Worm (Caenorhabditis elegans) whole organism, mixed stage, embryonic: ENCODE measurements around the gene nhr-146.

Experiments used
- M03D4.4 ChIP-seq: sonication (generic microtip); optimal IDR thresholded peaks from 2 replicates; lab custom pipeline; 2017; ENCODE audit warnings: mild to moderate bottlenecking, missing genetic modification characterization, missing compliant biosample characterization
- bed-3 ChIP-seq: fragments of 200-800 bp; sonication (Bioruptor generic); optimal IDR thresholded peaks from 3 replicates; lab custom pipeline; 2018; ENCODE audit warnings: mild to moderate bottlenecking, missing genetic modification characterization, moderate library complexity, missing compliant biosample characterization
- blmp-1 ChIP-seq: fragments of 150-350 bp; optimal IDR thresholded peaks from 2 replicates; lab custom pipeline; 2014; ENCODE audit warnings: missing biosample characterization, missing genetic modification characterization
- ceh-39 ChIP-seq: fragments of 150-350 bp; optimal IDR thresholded peaks from 2 replicates; lab custom pipeline; 2014; ENCODE audit warnings: missing biosample characterization, missing genetic modification characterization
- ceh-43 ChIP-seq: fragments of 200-800 bp; sonication (Bioruptor generic); optimal IDR thresholded peaks from 2 replicates; lab custom pipeline; 2018; ENCODE audit warnings: mild to moderate bottlenecking, missing genetic modification characterization, moderate library complexity, missing compliant biosample characterization
- ceh-83 ChIP-seq: fragments of 200-800 bp; sonication (Bioruptor generic); optimal IDR thresholded peaks from 2 replicates; lab custom pipeline; 2018; ENCODE audit warnings: mild to moderate bottlenecking, missing genetic modification characterization, missing compliant biosample characterization
- ces-1 ChIP-seq: fragments of 150-350 bp; optimal IDR thresholded peaks from 2 replicates; lab custom pipeline; 2014; ENCODE audit warnings: missing biosample characterization, missing genetic modification reagents, missing genetic modification characterization
- cnd-1 ChIP-seq: fragments of 200-800 bp; sonication (Bioruptor generic); optimal IDR thresholded peaks from 2 replicates; lab custom pipeline; 2018; ENCODE audit warnings: mild to moderate bottlenecking, missing genetic modification characterization, missing compliant biosample characterization
- drap-1 ChIP-seq: fragments of 200-800 bp; sonication (Bioruptor generic); optimal IDR thresholded peaks from 3 replicates; lab custom pipeline; 2018; ENCODE audit warnings: mild to moderate bottlenecking, missing genetic modification characterization, missing compliant biosample characterization
- elt-1 ChIP-seq: sonication (generic microtip); optimal IDR thresholded peaks from 2 replicates; lab custom pipeline; 2017; ENCODE audit warnings: missing genetic modification characterization, mild to moderate bottlenecking, missing compliant biosample characterization, antibody characterized with exemption, moderate library complexity, borderline replicate concordance; ENCODE audit not compliant: insufficient read depth
- elt-3 ChIP-seq: fragments of 150-350 bp; optimal IDR thresholded peaks from 2 replicates; lab custom pipeline; 2014; ENCODE audit warnings: missing biosample characterization, missing genetic modification characterization
- flh-1 ChIP-seq: fragments of 200-800 bp; sonication (Bioruptor generic); optimal IDR thresholded peaks from 2 replicates; lab custom pipeline; 2018; ENCODE audit warnings: mild to moderate bottlenecking, missing genetic modification characterization, moderate library complexity, missing compliant biosample characterization
- ham-2 ChIP-seq: fragments of 200-800 bp; sonication (Bioruptor generic); optimal IDR thresholded peaks from 2 replicates; lab custom pipeline; 2018; ENCODE audit warnings: mild to moderate bottlenecking, missing genetic modification characterization, missing compliant biosample characterization
- hlh-1 ChIP-seq: fragments of 150-350 bp; optimal IDR thresholded peaks from 2 replicates; lab custom pipeline; 2014; ENCODE audit warnings: missing biosample characterization, missing genetic modification reagents, missing genetic modification characterization
- lin-13 ChIP-seq: fragments of 150-350 bp; optimal IDR thresholded peaks from 2 replicates; lab custom pipeline; 2014; ENCODE audit warnings: missing biosample characterization, missing genetic modification characterization
- lin-32 ChIP-seq: fragments of 200-800 bp; sonication (Bioruptor generic); optimal IDR thresholded peaks from 2 replicates; lab custom pipeline; 2018; ENCODE audit warnings: mild to moderate bottlenecking, missing genetic modification characterization, missing compliant biosample characterization
- mab-5 ChIP-seq: fragments of 150-350 bp; optimal IDR thresholded peaks from 2 replicates; lab custom pipeline; 2014; ENCODE audit warnings: missing biosample characterization, missing genetic modification characterization
- mep-1 ChIP-seq: fragments of 150-350 bp; optimal IDR thresholded peaks from 2 replicates; lab custom pipeline; 2017; ENCODE audit warnings: missing biosample characterization, missing genetic modification reagents, missing genetic modification characterization, inconsistent platforms
- mls-2 ChIP-seq: sonication (generic microtip); optimal IDR thresholded peaks from 2 replicates; lab custom pipeline; 2016; ENCODE audit warnings: mild to moderate bottlenecking, missing genetic modification characterization, moderate library complexity, missing compliant biosample characterization
- nhr-12 ChIP-seq: fragments of 150-350 bp; optimal IDR thresholded peaks from 2 replicates; lab custom pipeline; 2014; ENCODE audit warnings: missing biosample characterization, missing genetic modification characterization
- nhr-237 ChIP-seq: fragments of 150-350 bp; optimal IDR thresholded peaks from 2 replicates; lab custom pipeline; 2014; ENCODE audit warnings: missing biosample characterization, missing genetic modification characterization
- nhr-28 ChIP-seq: fragments of 150-350 bp; optimal IDR thresholded peaks from 2 replicates; lab custom pipeline; 2014; ENCODE audit warnings: missing biosample characterization, missing genetic modification characterization
- nhr-76 ChIP-seq: sonication (generic microtip); optimal IDR thresholded peaks from 2 replicates; lab custom pipeline; 2017; ENCODE audit warnings: missing biosample characterization, missing genetic modification characterization
- sem-2 ChIP-seq: fragments of 200-800 bp; sonication (Bioruptor generic); optimal IDR thresholded peaks from 2 replicates; lab custom pipeline; 2018; ENCODE audit warnings: mild to moderate bottlenecking, missing genetic modification characterization, missing compliant biosample characterization
- snpc-4 ChIP-seq: fragments of 150-350 bp; optimal IDR thresholded peaks from 2 replicates; lab custom pipeline; 2014; ENCODE audit warnings: missing biosample characterization, missing genetic modification characterization
- tbx-8 ChIP-seq: fragments of 200-800 bp; sonication (Bioruptor generic); optimal IDR thresholded peaks from 2 replicates; lab custom pipeline; 2018; ENCODE audit warnings: mild to moderate bottlenecking, missing genetic modification characterization, moderate library complexity, missing compliant biosample characterization
- unc-120 ChIP-seq: sonication (generic microtip); optimal IDR thresholded peaks from 2 replicates; lab custom pipeline; 2017; ENCODE audit warnings: missing genetic modification characterization, missing compliant biosample characterization; ENCODE audit not compliant: poor library complexity, severe bottlenecking
- unc-62 ChIP-seq: fragments of 150-350 bp; optimal IDR thresholded peaks from 2 replicates; lab custom pipeline; 2014; ENCODE audit warnings: missing biosample characterization, missing genetic modification reagents, missing genetic modification characterization
- zip-8 ChIP-seq: fragments of 150-350 bp; optimal IDR thresholded peaks from 2 replicates; lab custom pipeline; 2014; ENCODE audit warnings: missing biosample characterization, missing genetic modification characterization
- ztf-11 ChIP-seq: fragments of 150-350 bp; optimal IDR thresholded peaks from 2 replicates; lab custom pipeline; 2014; ENCODE audit warnings: missing biosample characterization, missing genetic modification characterization

Gene nhr-146

DNA sequence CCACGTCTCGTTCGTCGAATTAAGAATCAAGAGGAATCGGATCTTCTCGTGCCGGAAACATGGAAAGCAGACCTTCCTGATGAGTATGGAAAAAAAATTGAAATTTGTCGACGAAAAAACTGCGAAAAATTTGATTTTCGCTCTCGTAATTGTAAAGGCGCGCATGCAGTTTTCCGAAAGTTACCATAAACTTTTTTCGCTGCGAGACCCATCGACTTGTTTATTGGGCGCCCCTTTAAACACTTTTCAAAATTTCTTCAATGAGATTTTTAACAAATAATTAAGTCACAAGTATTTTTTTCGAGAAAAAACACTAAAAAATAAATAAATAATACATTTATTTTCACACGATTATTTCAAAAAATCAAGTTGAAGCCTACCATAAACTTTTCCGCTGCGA, 34.1 kb downstream of the nhr-146 start:
- no peak for TF ChIP-seq nhr-237 (tag; lab: Kevin White, UChicago)
- TF ChIP-seq snpc-4 (tag; lab: Kevin White, UChicago) = no peak
- TF ChIP-seq flh-1 (GFP tag; lab: Kevin White, UChicago) = no peak
- TF ChIP-seq unc-120 (tag; lab: Kevin White, UChicago) = no peak
- no peak for TF ChIP-seq blmp-1 (tag; lab: Kevin White, UChicago)
- no peak for TF ChIP-seq unc-62 (GFP tag; lab: Kevin White, UChicago)
- TF ChIP-seq elt-1 (tag; lab: Kevin White, UChicago) = no peak
- no peak for TF ChIP-seq ham-2
- TF ChIP-seq M03D4.4 (tag; lab: Kevin White, UChicago) = no peak

DNA sequence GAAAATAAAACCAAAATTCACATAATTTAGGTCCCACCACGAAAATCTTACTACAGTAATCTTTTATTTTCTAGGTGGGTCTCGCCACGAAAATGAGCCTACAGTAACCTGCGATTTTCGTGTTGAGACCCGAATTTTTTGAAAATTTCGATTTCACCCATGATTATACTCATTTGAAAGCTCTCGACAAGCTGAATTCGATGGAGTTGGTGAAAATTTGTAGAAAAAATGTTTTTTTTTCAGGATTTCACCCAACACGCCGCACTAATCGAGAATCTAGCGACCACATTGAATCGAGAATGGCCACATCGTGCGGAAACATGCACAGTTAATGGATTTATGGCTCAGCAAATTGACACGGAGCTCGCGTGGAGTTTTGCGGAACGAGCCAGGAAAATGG, 36.3 kb downstream of the nhr-146 start:
- TF ChIP-seq zip-8 (tag; lab: Kevin White, UChicago) = no peak
- TF ChIP-seq M03D4.4 (tag; lab: Kevin White, UChicago) = no peak
- no peak for TF ChIP-seq ces-1 (GFP tag; lab: Kevin White, UChicago)
- no peak for TF ChIP-seq flh-1 (GFP tag; lab: Kevin White, UChicago)
- TF ChIP-seq ceh-39 (tag; lab: Kevin White, UChicago) = no peak
- no peak for TF ChIP-seq elt-1 (tag; lab: Kevin White, UChicago)
- TF ChIP-seq mep-1 (tag; lab: Kevin White, UChicago) = no peak
- TF ChIP-seq drap-1 (GFP tag; lab: Kevin White, UChicago) = no peak
- no peak for TF ChIP-seq nhr-28 (tag; lab: Kevin White, UChicago)
- no peak for TF ChIP-seq hlh-1 (tag; lab: Kevin White, UChicago)
- no peak for TF ChIP-seq tbx-8 (GFP tag; lab: Kevin White, UChicago)
- TF ChIP-seq bed-3 = no peak
- no peak for TF ChIP-seq unc-62 (GFP tag; lab: Kevin White, UChicago)
- no peak for TF ChIP-seq ham-2
- TF ChIP-seq nhr-76 (tag; lab: Kevin White, UChicago) = no peak
- no peak for TF ChIP-seq snpc-4 (tag; lab: Kevin White, UChicago)
- no peak for TF ChIP-seq nhr-237 (tag; lab: Kevin White, UChicago)
- no peak for TF ChIP-seq lin-13 (tag; lab: Kevin White, UChicago)
- no peak for TF ChIP-seq ztf-11 (tag; lab: Kevin White, UChicago)
- no peak for TF ChIP-seq nhr-12 (tag; lab: Kevin White, UChicago)

DNA sequence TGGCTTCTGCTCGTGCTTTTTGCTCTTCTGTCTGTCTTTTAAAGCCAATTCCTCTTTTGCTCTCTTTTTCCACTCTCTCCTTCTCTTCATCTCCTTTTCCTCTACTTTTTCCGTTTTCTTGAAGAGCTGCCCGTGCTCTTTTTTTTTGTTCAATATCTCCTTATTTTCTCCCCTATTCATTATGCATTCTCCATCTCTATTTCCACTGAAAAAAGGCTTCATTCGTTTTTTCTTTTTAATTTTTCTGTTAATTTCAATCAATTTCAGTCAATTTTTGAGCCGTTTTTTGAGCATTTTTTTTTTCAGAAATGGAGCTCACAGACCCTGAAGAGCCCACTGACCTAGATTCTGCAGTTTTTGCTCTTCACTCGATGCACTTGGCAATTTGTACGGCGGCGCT, 45.8 kb downstream of the nhr-146 start, which contains the start of gene Y41D4B.1:
Gene Y41D4B.1, plus strand, starts transcription at position 301 of the 400 bp plus-strand sequence.
- TF ChIP-seq sem-2 (GFP tag; lab: Kevin White, UChicago) (no peak), ceh-39 (tag; lab: Kevin White, UChicago) (no peak), lin-32 (GFP tag; lab: Kevin White, UChicago) (no peak)

DNA sequence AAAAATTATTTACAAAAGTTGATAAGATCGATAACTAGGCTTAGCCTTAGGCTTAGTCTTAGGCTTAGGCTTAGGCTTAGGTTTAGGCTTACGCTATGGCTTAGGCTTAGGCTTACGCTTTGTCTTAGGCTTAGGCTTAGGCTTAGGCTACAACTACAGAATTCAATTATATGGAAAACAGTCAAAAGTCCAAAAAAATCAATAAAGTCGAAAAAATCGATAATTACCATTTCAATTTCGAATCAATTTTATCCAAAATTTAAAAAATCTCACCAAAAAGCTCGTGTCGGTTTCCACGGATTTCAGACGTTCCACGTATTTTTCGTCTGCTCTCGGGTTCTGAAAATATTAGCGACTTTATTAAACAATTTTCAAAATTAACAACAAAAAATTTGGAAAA, 50.3 kb downstream of the nhr-146 start:
- TF ChIP-seq ceh-39 (tag; lab: Kevin White, UChicago) (no peak), blmp-1 (tag; lab: Kevin White, UChicago) (no peak), ceh-43 (GFP tag; lab: Kevin White, UChicago) (no peak), hlh-1 (tag; lab: Kevin White, UChicago) (no peak), zip-8 (tag; lab: Kevin White, UChicago) (no peak), mls-2 (tag; lab: Kevin White, UChicago) (no peak), elt-3 (tag; lab: Kevin White, UChicago) (no peak), mab-5 (tag; lab: Kevin White, UChicago) (no peak), unc-62 (GFP tag; lab: Kevin White, UChicago) (no peak), cnd-1 (tag; lab: Kevin White, UChicago) (no peak), lin-13 (tag; lab: Kevin White, UChicago) (no peak), ces-1 (GFP tag; lab: Kevin White, UChicago) (no peak), unc-120 (tag; lab: Kevin White, UChicago) (no peak), nhr-12 (tag; lab: Kevin White, UChicago) (no peak), nhr-237 (tag; lab: Kevin White, UChicago) (no peak), lin-32 (GFP tag; lab: Kevin White, UChicago) (no peak), M03D4.4 (tag; lab: Kevin White, UChicago) (no peak), ceh-83 (GFP tag; lab: Kevin White, UChicago) (no peak), snpc-4 (tag; lab: Kevin White, UChicago) (no peak), nhr-76 (tag; lab: Kevin White, UChicago) (no peak)
